Fruit fly (Drosophila melanogaster) whole organism, embryonic: ENCODE results near the gene MCTS1.

ENCODE experiments used
- Bdp1 ChIP-seq: fragments of 200-800 bp; sonication (Bioruptor generic); optimal IDR thresholded peaks from 3 replicates; lab custom pipeline; 2016; ENCODE audit warnings: missing biosample characterization, missing genetic modification characterization
- CG10147 ChIP-seq: fragments of 200-800 bp; sonication (Bioruptor generic); optimal IDR thresholded peaks from 2 replicates; lab custom pipeline; 2019; ENCODE audit warnings: missing biosample characterization, mild to moderate bottlenecking, missing genetic modification characterization, moderate library complexity
- CG10209 ChIP-seq: fragments of 200-800 bp; sonication (Bioruptor generic); optimal IDR thresholded peaks from 3 replicates; lab custom pipeline; 2017; ENCODE audit warnings: missing biosample characterization, mild to moderate bottlenecking, missing genetic modification characterization, missing genetic modification reagents
- CG10321 ChIP-seq: fragments of 200-800 bp; sonication (Bioruptor generic); IDR thresholded peaks from 2 replicates; pipeline ENCODE4 v1.3.6; 2022; ENCODE audit warnings: missing biosample characterization, missing genetic modification characterization
- CG12104 ChIP-seq: fragments of 200-800 bp; sonication (Bioruptor generic); optimal IDR thresholded peaks from 3 replicates; lab custom pipeline; 2016; ENCODE audit warnings: missing biosample characterization, missing genetic modification characterization
- CG12155 ChIP-seq: fragments of 200-800 bp; sonication (Bioruptor generic); optimal IDR thresholded peaks from 3 replicates; lab custom pipeline; 2016; ENCODE audit warnings: missing biosample characterization, missing genetic modification characterization
- CG12391 ChIP-seq: fragments of 200-800 bp; sonication (Bioruptor generic); optimal IDR thresholded peaks from 3 replicates; lab custom pipeline; 2018; ENCODE audit warnings: missing biosample characterization, mild to moderate bottlenecking, missing genetic modification characterization, moderate library complexity
- CG13775 ChIP-seq: fragments of 200-800 bp; sonication (Bioruptor generic); optimal IDR thresholded peaks from 3 replicates; lab custom pipeline; 2017; ENCODE audit warnings: missing biosample characterization, mild to moderate bottlenecking, missing genetic modification characterization
- CG14667 ChIP-seq: fragments of 200-800 bp; sonication (Bioruptor generic); IDR thresholded peaks from 2 replicates; pipeline ENCODE4 v1.3.6; 2022; ENCODE audit warnings: missing biosample characterization, missing genetic modification characterization
- CG1647 ChIP-seq: fragments of 200-800 bp; sonication (Bioruptor generic); optimal IDR thresholded peaks from 3 replicates; lab custom pipeline; 2016; ENCODE audit warnings: missing biosample characterization, missing genetic modification characterization
- CG2116 ChIP-seq: fragments of 200-800 bp; sonication (Bioruptor generic); optimal IDR thresholded peaks from 3 replicates; lab custom pipeline; 2018; ENCODE audit warnings: missing biosample characterization, mild to moderate bottlenecking, missing genetic modification characterization
- CG2889 ChIP-seq: fragments of 200-800 bp; sonication (Bioruptor generic); IDR thresholded peaks from 3 replicates; pipeline ENCODE4 v1.3.6; 2022; ENCODE audit warnings: missing biosample characterization, missing genetic modification characterization
- CG3065 ChIP-seq: fragments of 200-800 bp; sonication (Bioruptor generic); optimal IDR thresholded peaks from 2 replicates; lab custom pipeline; 2016; ENCODE audit warnings: missing biosample characterization, missing genetic modification characterization
- CG3847 ChIP-seq: fragments of 200-800 bp; sonication (Bioruptor generic); IDR thresholded peaks from 2 replicates; pipeline ENCODE4 v1.3.6; 2022; ENCODE audit warnings: missing biosample characterization, missing genetic modification characterization
- CG6689 ChIP-seq: fragments of 200-800 bp; sonication (Bioruptor generic); IDR thresholded peaks from 2 replicates; pipeline ENCODE4 v1.3.6; 2022; ENCODE audit warnings: missing biosample characterization, missing genetic modification characterization
- CG9727 ChIP-seq: fragments of 200-800 bp; sonication (Bioruptor generic); optimal IDR thresholded peaks from 3 replicates; lab custom pipeline; 2017; ENCODE audit warnings: missing biosample characterization, mild to moderate bottlenecking, missing genetic modification characterization
- D19A ChIP-seq: fragments of 200-800 bp; optimal IDR thresholded peaks from 3 replicates; lab custom pipeline; 2019; ENCODE audit warnings: missing biosample characterization, mild to moderate bottlenecking, missing genetic modification characterization, moderate library complexity
- Fer2 ChIP-seq: fragments of 200-800 bp; sonication (Bioruptor generic); optimal IDR thresholded peaks from 2 replicates; lab custom pipeline; 2018; ENCODE audit warnings: missing biosample characterization, mild to moderate bottlenecking, missing genetic modification characterization, moderate library complexity
- Fer3 ChIP-seq: fragments of 200-800 bp; sonication (Bioruptor generic); optimal IDR thresholded peaks from 2 replicates; lab custom pipeline; 2018; ENCODE audit warnings: missing biosample characterization, mild to moderate bottlenecking, missing genetic modification characterization, moderate library complexity
- Hr51 ChIP-seq, 2 experiments: fragments of 200-800 bp; sonication (Bioruptor generic); optimal IDR thresholded peaks; 2 replicates in 1 of 2; 3 replicates in 1 of 2; lab custom pipeline; 2016 to 2018; ENCODE audit warnings: missing biosample characterization in 2 of 2, missing genetic modification characterization in 2 of 2, mild to moderate bottlenecking in 1 of 2, moderate library complexity in 1 of 2
- Mad ChIP-seq: fragments of 200-800 bp; sonication (Bioruptor generic); optimal IDR thresholded peaks from 2 replicates; lab custom pipeline; 2016; ENCODE audit warnings: missing biosample characterization, missing genetic modification characterization
- Med ChIP-seq: fragments of 200-800 bp; sonication (Bioruptor generic); peaks from one replicate; lab custom pipeline; 2016; ENCODE audit warnings: missing biosample characterization, missing genetic modification characterization, mild to moderate bottlenecking, inconsistent platforms, moderate library complexity
- Rx ChIP-seq: fragments of 200-800 bp; sonication (Bioruptor generic); IDR thresholded peaks from 2 replicates; pipeline ENCODE4 v1.3.6; 2022; ENCODE audit warnings: missing biosample characterization, missing genetic modification characterization
- Sry-δ ChIP-seq: fragments of 200-800 bp; sonication (Bioruptor generic); optimal IDR thresholded peaks from 2 replicates; lab custom pipeline; 2016; ENCODE audit warnings: missing biosample characterization, missing genetic modification characterization
- Vsx1 ChIP-seq: fragments of 200-800 bp; sonication (Bioruptor generic); optimal IDR thresholded peaks from 2 replicates; lab custom pipeline; 2017; ENCODE audit warnings: missing biosample characterization, mild to moderate bottlenecking, missing genetic modification characterization, missing genetic modification reagents
- aop ChIP-seq: fragments of 200-800 bp; sonication (Bioruptor generic); IDR thresholded peaks from 2 replicates; pipeline ENCODE4 v1.3.6; 2022; ENCODE audit warnings: missing biosample characterization, missing genetic modification characterization
- bsh ChIP-seq, 2 experiments: fragments of 200-800 bp; sonication (Bioruptor generic); optimal IDR thresholded peaks; 2 replicates each; lab custom pipeline; 2017 to 2018; ENCODE audit warnings: mild to moderate bottlenecking in 2 of 2, missing biosample characterization in 2 of 2, missing genetic modification characterization in 2 of 2, moderate library complexity in 1 of 2
- caup ChIP-seq: fragments of 200-800 bp; sonication (Bioruptor generic); optimal IDR thresholded peaks from 3 replicates; lab custom pipeline; 2017; ENCODE audit warnings: missing biosample characterization, mild to moderate bottlenecking, missing genetic modification characterization, moderate library complexity; ENCODE audit not compliant: severe bottlenecking
- crp ChIP-seq, 2 experiments: fragments of 200-800 bp; sonication (Bioruptor generic); optimal IDR thresholded peaks; 2 replicates in 1 of 2; 3 replicates in 1 of 2; lab custom pipeline; 2017; ENCODE audit warnings: missing biosample characterization in 2 of 2, missing genetic modification characterization in 2 of 2, mild to moderate bottlenecking in 1 of 2, moderate library complexity in 1 of 2
- dan ChIP-seq: fragments of 200-800 bp; sonication (Bioruptor generic); IDR thresholded peaks from 2 replicates; pipeline ENCODE4 v1.3.6; 2022; ENCODE audit warnings: missing biosample characterization, missing genetic modification characterization
- disco-r ChIP-seq: fragments of 200-800 bp; sonication (Bioruptor generic); optimal IDR thresholded peaks from 2 replicates; lab custom pipeline; 2016; ENCODE audit warnings: missing biosample characterization, missing genetic modification characterization
- dpn ChIP-seq, 2 experiments: fragments of 200-800 bp; sonication (Bioruptor generic); optimal IDR thresholded peaks; 3 replicates each; lab custom pipeline; 2016; ENCODE audit warnings: missing biosample characterization in 2 of 2, missing genetic modification characterization in 2 of 2
- dysf ChIP-seq: fragments of 200-800 bp; sonication (Bioruptor generic); IDR thresholded peaks from 3 replicates; pipeline ENCODE4 v1.3.6; 2022; ENCODE audit warnings: missing biosample characterization, missing genetic modification characterization
- fd96Cb ChIP-seq: fragments of 200-800 bp; sonication (Bioruptor generic); optimal IDR thresholded peaks from 2 replicates; lab custom pipeline; 2018; ENCODE audit warnings: missing biosample characterization, mild to moderate bottlenecking, missing genetic modification characterization, moderate library complexity
- gro ChIP-seq: fragments of 200-800 bp; sonication (Bioruptor generic); optimal IDR thresholded peaks from 2 replicates; lab custom pipeline; 2016; ENCODE audit warnings: missing biosample characterization, missing genetic modification characterization
- hkb ChIP-seq, 2 experiments: fragments of 200-800 bp in 1 of 2; fragments of >200 bp in 1 of 2; sonication (Bioruptor generic) in 1 of 2; IDR thresholded peaks in 1 of 2; optimal IDR thresholded peaks in 1 of 2; 2 replicates each; pipeline versions ENCODE4 v1.3.6 to Lab custom; 2017 to 2022; ENCODE audit warnings: missing biosample characterization in 1 of 2, missing genetic modification characterization in 1 of 2
- luna ChIP-seq: fragments of 200-800 bp; sonication (Bioruptor generic); optimal IDR thresholded peaks from 2 replicates; lab custom pipeline; 2016; ENCODE audit warnings: missing biosample characterization, missing genetic modification characterization
- mld ChIP-seq: fragments of 200-800 bp; sonication (Bioruptor generic); IDR thresholded peaks from 3 replicates; pipeline ENCODE4 v1.3.6; 2022; ENCODE audit warnings: missing biosample characterization, missing genetic modification characterization; ENCODE audit not compliant: partially characterized antibody
- nerfin-2 ChIP-seq: fragments of 200-800 bp; sonication (Bioruptor generic); IDR thresholded peaks from 2 replicates; pipeline ENCODE4 v1.3.6; 2022; ENCODE audit warnings: missing biosample characterization, missing genetic modification characterization; ENCODE audit not compliant: partially characterized antibody
- pan ChIP-seq, 4 experiments: fragments of >200 bp in 3 of 4; fragments of 200-800 bp in 1 of 4; sonication (Bioruptor generic) in 1 of 4; optimal IDR thresholded peaks in 3 of 4; IDR thresholded peaks in 1 of 4; 2 replicates each; pipeline versions ENCODE4 v1.3.6 to Lab custom; 2017 to 2022; ENCODE audit warnings: missing biosample characterization in 2 of 4, missing genetic modification characterization in 2 of 4, mixed read lengths in 1 of 4
- pho ChIP-seq: fragments of 200-800 bp; sonication (Bioruptor generic); optimal IDR thresholded peaks from 2 replicates; lab custom pipeline; 2016; ENCODE audit warnings: missing biosample characterization, missing genetic modification characterization
- psq ChIP-seq: fragments of 200-800 bp; sonication (Bioruptor generic); optimal IDR thresholded peaks from 2 replicates; lab custom pipeline; 2017; ENCODE audit warnings: missing biosample characterization, missing genetic modification characterization
- row ChIP-seq: fragments of 200-800 bp; sonication (Bioruptor generic); IDR thresholded peaks from 3 replicates; pipeline ENCODE4 v1.3.6; 2022; ENCODE audit warnings: missing biosample characterization, missing genetic modification characterization
- sisA ChIP-seq: fragments of 200-800 bp; sonication (Bioruptor generic); IDR thresholded peaks from 2 replicates; pipeline ENCODE4 v1.3.6; 2022; ENCODE audit warnings: missing biosample characterization, missing genetic modification characterization
- sr ChIP-seq: fragments of 200-800 bp; sonication (Bioruptor generic); IDR thresholded peaks from 3 replicates; pipeline ENCODE4 v1.3.6; 2022; ENCODE audit warnings: missing biosample characterization, missing genetic modification characterization
- stc ChIP-seq: fragments of 200-800 bp; sonication (Bioruptor generic); IDR thresholded peaks from 2 replicates; pipeline ENCODE4 v1.3.6; 2022; ENCODE audit warnings: missing biosample characterization, missing genetic modification characterization
- stwl ChIP-seq: fragments of 200-800 bp; sonication (Bioruptor generic); optimal IDR thresholded peaks from 3 replicates; lab custom pipeline; 2018; ENCODE audit warnings: missing biosample characterization, mild to moderate bottlenecking, missing genetic modification characterization, moderate library complexity
- tin ChIP-seq: fragments of 200-800 bp; sonication (Bioruptor generic); optimal IDR thresholded peaks from 3 replicates; lab custom pipeline; 2016; ENCODE audit warnings: missing biosample characterization, missing genetic modification characterization

The MCTS1 gene

DNA sequence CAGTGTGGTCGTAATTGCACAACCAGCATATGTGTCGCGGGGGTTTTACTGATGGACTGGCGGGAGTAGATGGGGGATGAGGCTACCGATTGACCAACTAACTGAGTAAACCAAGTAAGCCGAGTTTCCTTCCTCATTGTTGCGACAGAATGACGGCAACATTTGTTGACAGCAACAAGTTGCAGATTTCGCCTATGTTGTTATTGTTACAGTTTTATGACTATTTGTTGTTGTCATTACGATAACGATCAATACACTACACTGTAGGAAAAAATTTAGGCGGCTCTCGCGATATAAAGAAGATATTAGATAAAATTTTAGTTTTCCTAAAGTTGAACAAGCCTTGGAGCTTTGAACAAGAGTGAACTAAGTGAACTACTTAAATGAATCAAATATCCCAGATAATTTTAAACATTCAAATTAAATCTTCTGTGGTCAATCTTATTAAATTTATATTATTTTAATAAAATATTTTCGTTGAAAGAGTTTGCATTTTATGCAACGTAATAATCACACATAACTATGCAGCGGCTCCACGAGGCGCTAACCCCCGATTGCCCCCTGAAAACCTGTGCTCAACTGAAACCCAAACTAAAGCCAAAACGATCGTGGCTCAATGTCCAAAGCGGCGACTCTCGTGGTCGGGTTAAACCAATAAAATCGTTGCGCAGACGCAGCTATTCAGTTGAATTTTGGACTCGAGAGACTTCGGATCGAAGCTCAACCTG, 29.8 kb downstream of the MCTS1 start, which contains the start of gene CG5928 (continued):
- TF ChIP-seq CG12104 (GFP tag; lab: Kevin White, UChicago) (peak; percentile 10), Rx (GFP tag; lab: Robert Waterston, UW) (no peak), Mad (GFP tag; lab: Kevin White, UChicago) (no peak), CG2116 (GFP tag; lab: Kevin White, UChicago) (no peak), CG1647 (GFP tag; lab: Kevin White, UChicago) (no peak), stc (GFP tag; lab: Robert Waterston, UW) (peak; percentile 52; the same call in 1 of the 2 replicates), nerfin-2 (GFP tag; lab: Robert Waterston, UW) (no peak), fd96Cb (tag; lab: Kevin White, UChicago) (peak; percentile 39), pan (optimal IDR thresholded peaks at IDR 0.05; lab: Kevin White, UChicago) (no peak), pan (GFP tag; optimal IDR thresholded peaks at IDR 0.05 in 1 of 2, IDR thresholded peaks at IDR 0.05 in 1 of 2) (no peak), Fer2 (tag; lab: Kevin White, UChicago) (no peak), Hr51 (GFP tag; optimal IDR thresholded peaks at IDR 0.05; lab: Kevin White, UChicago) (peak in 1 of 2 experiments; percentile 76), tin (GFP tag; lab: Kevin White, UChicago) (peak; percentile 3), Sry-δ (no peak), Vsx1 (peak; percentile 2), dysf (GFP tag; lab: Robert Waterston, UW) (peak; percentile 44; the same call in 2 of the 3 replicates), dan (GFP tag; lab: Robert Waterston, UW) (no peak), bsh (GFP tag; optimal IDR thresholded peaks at IDR 0.05; lab: Kevin White, UChicago) (no peak), crp (GFP tag; optimal IDR thresholded peaks at IDR 0.05; lab: Kevin White, UChicago) (no peak), sr (GFP tag; lab: Robert Waterston, UW) (no peak), caup (GFP tag; lab: Kevin White, UChicago) (peak; percentile 5), aop (GFP tag; lab: Robert Waterston, UW) (no peak), CG12155 (GFP tag; lab: Kevin White, UChicago) (no peak), row (GFP tag; lab: Robert Waterston, UW) (peak; percentile 58), Med (GFP tag; lab: Kevin White, UChicago) (peak; percentile 16), CG13775 (no peak), CG10147 (GFP tag; lab: Kevin White, UChicago) (peak; percentile 47), CG3065 (GFP tag; lab: Kevin White, UChicago) (no peak), CG10321 (GFP tag; lab: Robert Waterston, UW) (no peak), CG2889 (GFP tag; lab: Robert Waterston, UW) (no peak), sisA (peak; percentile 61), Bdp1 (GFP tag; lab: Kevin White, UChicago) (no peak), Fer3 (tag; lab: Kevin White, UChicago) (peak; percentile 17), CG12391 (tag; lab: Kevin White, UChicago) (peak; percentile 29), gro (GFP tag; lab: Kevin White, UChicago) (no peak), hkb (optimal IDR thresholded peaks at IDR 0.05; lab: Kevin White, UChicago) (no peak), hkb (GFP tag; IDR thresholded peaks at IDR 0.05; lab: Robert Waterston, UW) (peak; percentile 66), CG3847 (GFP tag; lab: Robert Waterston, UW) (no peak), stwl (tag; lab: Kevin White, UChicago) (no peak), dpn (GFP tag; optimal IDR thresholded peaks at IDR 0.05; lab: Kevin White, UChicago) (peak in 1 of 2 experiments; percentile 14), pho (GFP tag; lab: Kevin White, UChicago) (no peak), CG9727 (GFP tag; lab: Kevin White, UChicago) (no peak), CG6689 (GFP tag; lab: Robert Waterston, UW) (peak; percentile 38; the same call in 1 of the 2 replicates), luna (no peak), D19A (tag; lab: Kevin White, UChicago) (no peak), CG10209 (GFP tag; lab: Kevin White, UChicago) (peak; percentile 52), CG14667 (GFP tag; lab: Robert Waterston, UW) (no peak), psq (no peak), mld (GFP tag; lab: Robert Waterston, UW) (no peak), disco-r (GFP tag; lab: Kevin White, UChicago) (no peak)
